Fruit fly (Drosophila melanogaster): ENCODE measurements around the gene edin.

Gene edin

dm6 chr3L:17494541-17494940, at the start of gene edin:
TSS of gene edin (plus strand) at chr3L:17494880.
- TF ChIP-seq Myc (optimal IDR thresholded peaks at IDR 0.05): no peak
- TF ChIP-seq insv (optimal IDR thresholded peaks at IDR 0.05): no peak
- no peak for TF ChIP-seq Sin3A (optimal IDR thresholded peaks at IDR 0.05)
- no peak for TF ChIP-seq psq (optimal IDR thresholded peaks at IDR 0.05)
- TF ChIP-seq h (optimal IDR thresholded peaks at IDR 0.05): no peak

- TF ChIP-seq insv (optimal IDR thresholded peaks at IDR 0.05) (no peak), Sin3A (optimal IDR thresholded peaks at IDR 0.05) (no peak)
These were observed 48.9 kb upstream of the edin start for dm6 chr3L:17445629-17446431.

- TF ChIP-seq h (optimal IDR thresholded peaks at IDR 0.05): no peak
- TF ChIP-seq insv (optimal IDR thresholded peaks at IDR 0.05): no peak
- no peak for TF ChIP-seq Sin3A (optimal IDR thresholded peaks at IDR 0.05)
- TF ChIP-seq Myc (optimal IDR thresholded peaks at IDR 0.05): no peak
- no peak for TF ChIP-seq ttk (optimal IDR thresholded peaks at IDR 0.05)
- TF ChIP-seq psq (optimal IDR thresholded peaks at IDR 0.05): no peak
These were observed 46.8 kb upstream of the edin start for dm6 chr3L:17447881-17448280.

dm6 chr3L:17457695-17458242, 36.9 kb upstream of the edin start:
- TF ChIP-seq Myc (optimal IDR thresholded peaks at IDR 0.05) (no peak), psq (optimal IDR thresholded peaks at IDR 0.05) (no peak), ttk (optimal IDR thresholded peaks at IDR 0.05) (no peak), insv (optimal IDR thresholded peaks at IDR 0.05) (no peak), Sin3A (optimal IDR thresholded peaks at IDR 0.05) (no peak), h (optimal IDR thresholded peaks at IDR 0.05) (no peak)

dm6 chr3L:17458856-17459518, 35.7 kb upstream of the edin start:
- no peak for TF ChIP-seq ttk (optimal IDR thresholded peaks at IDR 0.05)
- TF ChIP-seq insv (optimal IDR thresholded peaks at IDR 0.05): no peak
- no peak for TF ChIP-seq h (optimal IDR thresholded peaks at IDR 0.05)
- no peak for TF ChIP-seq Sin3A (optimal IDR thresholded peaks at IDR 0.05)
- TF ChIP-seq Myc (optimal IDR thresholded peaks at IDR 0.05): no peak
- TF ChIP-seq psq (optimal IDR thresholded peaks at IDR 0.05): no peak

- TF ChIP-seq ttk (optimal IDR thresholded peaks at IDR 0.05) (no peak), insv (optimal IDR thresholded peaks at IDR 0.05) (no peak), Myc (optimal IDR thresholded peaks at IDR 0.05) (no peak)
These were observed 33.2 kb upstream of the edin start for dm6 chr3L:17461369-17462012.

dm6 chr3L:17462474-17462873, 32.2 kb upstream of the edin start:
- no peak for TF ChIP-seq psq (optimal IDR thresholded peaks at IDR 0.05)
- TF ChIP-seq Myc (optimal IDR thresholded peaks at IDR 0.05): no peak
- no peak for TF ChIP-seq ttk (optimal IDR thresholded peaks at IDR 0.05)
- TF ChIP-seq Sin3A (optimal IDR thresholded peaks at IDR 0.05): no peak
- no peak for TF ChIP-seq h (optimal IDR thresholded peaks at IDR 0.05)
- no peak for TF ChIP-seq insv (optimal IDR thresholded peaks at IDR 0.05)

dm6 chr3L:17465804-17466203, 28.9 kb upstream of the edin start, which contains the start of gene QIL1:
TSS of gene QIL1 (plus strand) at chr3L:17465945.
- TF ChIP-seq insv (optimal IDR thresholded peaks at IDR 0.05): no peak
- TF ChIP-seq psq (optimal IDR thresholded peaks at IDR 0.05): no peak
- no peak for TF ChIP-seq h (optimal IDR thresholded peaks at IDR 0.05)
- no peak for TF ChIP-seq Sin3A (optimal IDR thresholded peaks at IDR 0.05)
- TF ChIP-seq Myc (optimal IDR thresholded peaks at IDR 0.05): no peak
- TF ChIP-seq ttk (optimal IDR thresholded peaks at IDR 0.05): no peak

dm6 chr3L:17470110-17470509, 24.6 kb upstream of the edin start, which contains the start of gene SecCl:
TSS of gene SecCl (plus strand) at chr3L:17470127.
- TF ChIP-seq psq (optimal IDR thresholded peaks at IDR 0.05): no peak
- no peak for TF ChIP-seq ttk (optimal IDR thresholded peaks at IDR 0.05)
- no peak for TF ChIP-seq h (optimal IDR thresholded peaks at IDR 0.05)
- no peak for TF ChIP-seq insv (optimal IDR thresholded peaks at IDR 0.05)
- no peak for TF ChIP-seq Sin3A (optimal IDR thresholded peaks at IDR 0.05)
- TF ChIP-seq Myc (optimal IDR thresholded peaks at IDR 0.05): no peak

- no peak for TF ChIP-seq Sin3A (optimal IDR thresholded peaks at IDR 0.05)
These were observed 20.8 kb upstream of the edin start for dm6 chr3L:17473889-17474288.

dm6 chr3L:17474711-17475451, 19.8 kb upstream of the edin start, which contains the start of the genes UQCR-Q and CG46525:
TSS of gene UQCR-Q (plus strand) at chr3L:17474761.
TSS of gene CG46525 (plus strand) at chr3L:17475220.
- TF ChIP-seq h (optimal IDR thresholded peaks at IDR 0.05) (no peak), ttk (optimal IDR thresholded peaks at IDR 0.05) (no peak), psq (optimal IDR thresholded peaks at IDR 0.05) (no peak)

dm6 chr3L:17475979-17476393, 18.7 kb upstream of the edin start, which contains the start of gene CG34250:
TSS of gene CG34250 (plus strand) at chr3L:17476222.
- TF ChIP-seq insv (optimal IDR thresholded peaks at IDR 0.05) (no peak), Sin3A (optimal IDR thresholded peaks at IDR 0.05) (no peak), h (optimal IDR thresholded peaks at IDR 0.05) (no peak), Myc (optimal IDR thresholded peaks at IDR 0.05) (no peak), ttk (optimal IDR thresholded peaks at IDR 0.05) (no peak), psq (optimal IDR thresholded peaks at IDR 0.05) (no peak)

All from Kc167 (cell line).